Fruit fly (Drosophila melanogaster) whole organism, embryonic: Measurements from ENCODE around the gene CG16710.

Experiments
- Atf6 ChIP-seq: fragments of 200-800 bp; sonication (Bioruptor generic); IDR thresholded peaks from 2 replicates; pipeline ENCODE4 v1.3.6; 2022; ENCODE audit warnings: missing biosample characterization, missing genetic modification characterization
- CG1024 ChIP-seq: fragments of 200-800 bp; sonication (Bioruptor generic); IDR thresholded peaks from 2 replicates; pipeline ENCODE4 v1.3.6; 2022; ENCODE audit warnings: missing biosample characterization, missing genetic modification characterization
- CG10959 ChIP-seq: fragments of 200-800 bp; sonication (Bioruptor generic); IDR thresholded peaks from 2 replicates; pipeline ENCODE4 v1.3.6; 2022; ENCODE audit warnings: missing biosample characterization, missing genetic modification characterization
- CG11696 ChIP-seq: fragments of 200-800 bp; sonication (Bioruptor generic); IDR thresholded peaks from 2 replicates; pipeline ENCODE4 v1.3.6; 2022; ENCODE audit warnings: missing biosample characterization, missing genetic modification characterization
- CG14014 ChIP-seq: fragments of 200-800 bp; sonication (Bioruptor generic); IDR thresholded peaks from 2 replicates; pipeline ENCODE4 v1.3.6; 2022; ENCODE audit warnings: missing biosample characterization, missing genetic modification characterization
- CG15514 ChIP-seq: fragments of 200-800 bp; sonication (Bioruptor generic); optimal IDR thresholded peaks from 3 replicates; lab custom pipeline; 2017; ENCODE audit warnings: missing biosample characterization, missing genetic modification characterization, mild to moderate bottlenecking, moderate library complexity, missing genetic modification reagents
- CG1602 ChIP-seq: fragments of 200-800 bp; sonication (Bioruptor generic); optimal IDR thresholded peaks from 3 replicates; lab custom pipeline; 2016; ENCODE audit warnings: missing biosample characterization, missing genetic modification characterization
- CG1603 ChIP-seq: fragments of 200-800 bp; sonication (Bioruptor generic); optimal IDR thresholded peaks from 2 replicates; lab custom pipeline; 2019; ENCODE audit warnings: missing biosample characterization, mild to moderate bottlenecking, missing genetic modification characterization, moderate library complexity
- CG16779 ChIP-seq: fragments of 200-800 bp; sonication (Bioruptor generic); IDR thresholded peaks from 2 replicates; pipeline ENCODE4 v1.3.6; 2022; ENCODE audit warnings: missing biosample characterization, missing genetic modification characterization
- CG2875 ChIP-seq: fragments of 200-800 bp; sonication (Bioruptor generic); optimal IDR thresholded peaks from 2 replicates; lab custom pipeline; 2017; ENCODE audit warnings: missing biosample characterization, mild to moderate bottlenecking, missing genetic modification characterization, missing genetic modification reagents
- CG31224 ChIP-seq: fragments of 200-800 bp; sonication (Bioruptor generic); IDR thresholded peaks from 2 replicates; pipeline ENCODE4 v1.3.6; 2022; ENCODE audit warnings: missing biosample characterization, missing genetic modification characterization
- CG32767 ChIP-seq: fragments of 200-800 bp; sonication (Bioruptor generic); IDR thresholded peaks from 2 replicates; pipeline ENCODE4 v1.3.6; 2022; ENCODE audit warnings: missing biosample characterization, missing genetic modification characterization
- CG4328 ChIP-seq: fragments of 200-800 bp; sonication (Bioruptor generic); optimal IDR thresholded peaks from 3 replicates; lab custom pipeline; 2017; ENCODE audit warnings: missing biosample characterization, missing genetic modification reagents, missing genetic modification characterization
- CG43689 ChIP-seq: fragments of 200-800 bp; sonication (Bioruptor generic); IDR thresholded peaks from 2 replicates; pipeline ENCODE4 v1.3.6; 2022; ENCODE audit warnings: missing biosample characterization, missing genetic modification characterization
- CG4617 ChIP-seq: fragments of 200-800 bp; sonication (Bioruptor generic); optimal IDR thresholded peaks from 3 replicates; lab custom pipeline; 2016; ENCODE audit warnings: missing biosample characterization, missing genetic modification characterization, borderline replicate concordance
- CG7839 ChIP-seq: fragments of 200-800 bp; sonication (Bioruptor generic); optimal IDR thresholded peaks from 3 replicates; lab custom pipeline; 2018; ENCODE audit warnings: missing biosample characterization, mild to moderate bottlenecking, missing genetic modification characterization, moderate library complexity
- CG8388 ChIP-seq: fragments of 200-800 bp; sonication (Bioruptor generic); optimal IDR thresholded peaks from 2 replicates; lab custom pipeline; 2019; ENCODE audit warnings: missing biosample characterization, mild to moderate bottlenecking, missing genetic modification characterization, moderate library complexity
- CG8478 ChIP-seq: fragments of >200 bp; optimal IDR thresholded peaks from 2 replicates; lab custom pipeline; 2018
- CG9215 ChIP-seq: fragments of 200-800 bp; sonication (Bioruptor generic); IDR thresholded peaks from 2 replicates; pipeline ENCODE4 v1.3.6; 2022; ENCODE audit warnings: missing biosample characterization, missing genetic modification characterization
- Dad ChIP-seq: fragments of 200-800 bp; sonication (Bioruptor generic); optimal IDR thresholded peaks from 3 replicates; lab custom pipeline; 2016; ENCODE audit warnings: missing biosample characterization, missing genetic modification characterization
- Dip3 ChIP-seq: fragments of 200-800 bp; sonication (Bioruptor generic); optimal IDR thresholded peaks from 3 replicates; lab custom pipeline; 2016; ENCODE audit warnings: missing biosample characterization, missing genetic modification characterization
- ERR ChIP-seq: fragments of 200-800 bp; sonication (Bioruptor generic); optimal IDR thresholded peaks from 2 replicates; lab custom pipeline; 2016; ENCODE audit warnings: missing biosample characterization, missing genetic modification characterization
- Fer1 ChIP-seq: fragments of 200-800 bp; sonication (Bioruptor generic); optimal IDR thresholded peaks from 2 replicates; lab custom pipeline; 2017; ENCODE audit warnings: missing biosample characterization, mild to moderate bottlenecking, missing genetic modification characterization
- Max ChIP-seq: fragments of 200-800 bp; sonication (Bioruptor generic); optimal IDR thresholded peaks from 2 replicates; lab custom pipeline; 2016; ENCODE audit warnings: missing biosample characterization, mild to moderate bottlenecking, missing genetic modification characterization
- Myb ChIP-seq: fragments of 200-800 bp; sonication (Bioruptor generic); optimal IDR thresholded peaks from 2 replicates; lab custom pipeline; 2016; ENCODE audit warnings: missing biosample characterization, missing genetic modification characterization
- Poxn ChIP-seq: fragments of 200-800 bp; sonication (Bioruptor generic); IDR thresholded peaks from 2 replicates; pipeline ENCODE4 v1.3.6; 2022; ENCODE audit warnings: missing biosample characterization, missing genetic modification characterization
- Taf1 ChIP-seq: fragments of 200-800 bp; sonication (Bioruptor generic); IDR thresholded peaks from 2 replicates; pipeline ENCODE4 v1.3.6; 2022; ENCODE audit warnings: missing biosample characterization, missing genetic modification characterization
- Tbp ChIP-seq: fragments of >200 bp; optimal IDR thresholded peaks from 2 replicates; lab custom pipeline; 2018; ENCODE audit warnings: missing biosample characterization, missing genetic modification characterization
- Usf ChIP-seq: fragments of 200-800 bp; sonication (Bioruptor generic); optimal IDR thresholded peaks from 2 replicates; lab custom pipeline; 2017; ENCODE audit warnings: missing genotype, missing biosample characterization, missing genetic modification characterization
- bigmax ChIP-seq: fragments of 200-800 bp; sonication (Bioruptor generic); optimal IDR thresholded peaks from 2 replicates; lab custom pipeline; 2018; ENCODE audit warnings: missing biosample characterization, mild to moderate bottlenecking, missing genetic modification characterization
- cad ChIP-seq: fragments of >200 bp; optimal IDR thresholded peaks from 2 replicates; lab custom pipeline; 2017; ENCODE audit warnings: missing biosample characterization, missing genetic modification characterization
- cato ChIP-seq: fragments of 200-800 bp; sonication (Bioruptor generic); optimal IDR thresholded peaks from 2 replicates; lab custom pipeline; 2016; ENCODE audit warnings: missing biosample characterization, missing genetic modification characterization, borderline replicate concordance
- chinmo ChIP-seq: fragments of 200-800 bp; sonication (Bioruptor generic); IDR thresholded peaks from 4 replicates; pipeline ENCODE4 v1.3.6; 2022; ENCODE audit warnings: missing biosample characterization, missing genetic modification characterization; ENCODE audit not compliant: partially characterized antibody
- corto ChIP-seq: fragments of 200-800 bp; sonication (Bioruptor generic); optimal IDR thresholded peaks from 2 replicates; lab custom pipeline; 2016; ENCODE audit warnings: missing biosample characterization, mild to moderate bottlenecking, missing genetic modification characterization, moderate library complexity
- eyg ChIP-seq: fragments of 200-800 bp; sonication (Bioruptor generic); optimal IDR thresholded peaks from 3 replicates; lab custom pipeline; 2016; ENCODE audit warnings: missing biosample characterization, missing genetic modification characterization
- fu2 ChIP-seq: fragments of 200-800 bp; sonication (Bioruptor generic); optimal IDR thresholded peaks from 2 replicates; lab custom pipeline; 2016; ENCODE audit warnings: missing biosample characterization, missing genetic modification characterization
- gfzf ChIP-seq: fragments of 200-800 bp; sonication (Bioruptor generic); optimal IDR thresholded peaks from 2 replicates; lab custom pipeline; 2016; ENCODE audit warnings: missing biosample characterization, mild to moderate bottlenecking, missing genetic modification characterization, moderate library complexity
- jumu ChIP-seq: fragments of 200-800 bp; sonication (Bioruptor generic); optimal IDR thresholded peaks from 3 replicates; lab custom pipeline; 2016; ENCODE audit warnings: missing biosample characterization, missing genetic modification characterization
- klu ChIP-seq: fragments of 200-800 bp; sonication (Bioruptor generic); IDR thresholded peaks from 2 replicates; pipeline ENCODE4 v1.3.6; 2022; ENCODE audit warnings: missing biosample characterization, missing genetic modification characterization
- lmd ChIP-seq: fragments of 200-800 bp; sonication (Bioruptor generic); IDR thresholded peaks from 2 replicates; pipeline ENCODE4 v1.3.6; 2022; ENCODE audit warnings: missing biosample characterization, missing genetic modification characterization
- oc ChIP-seq: fragments of 200-800 bp; sonication (Bioruptor generic); optimal IDR thresholded peaks from 2 replicates; lab custom pipeline; 2018; ENCODE audit warnings: missing biosample characterization, mild to moderate bottlenecking, missing genetic modification characterization, moderate library complexity
- prd ChIP-seq, 3 experiments: fragments of >200 bp in 2 of 3; fragments of 200-800 bp in 1 of 3; sonication (Bioruptor generic) in 1 of 3; optimal IDR thresholded peaks in 2 of 3; IDR thresholded peaks in 1 of 3; 2 replicates in 2 of 3; 3 replicates in 1 of 3; pipeline versions ENCODE4 v1.3.6 to Lab custom; 2017 to 2022; ENCODE audit warnings: missing biosample characterization in 1 of 3, missing genetic modification characterization in 1 of 3
- pum ChIP-seq: fragments of 200-800 bp; sonication (Bioruptor generic); optimal IDR thresholded peaks from 2 replicates; lab custom pipeline; 2016; ENCODE audit warnings: missing biosample characterization, missing genetic modification characterization
- rib ChIP-seq: fragments of 200-800 bp; sonication (Bioruptor generic); IDR thresholded peaks from 2 replicates; pipeline ENCODE4 v1.3.6; 2022; ENCODE audit warnings: missing biosample characterization, missing genetic modification characterization
- ro ChIP-seq: fragments of 200-800 bp; sonication (Bioruptor generic); IDR thresholded peaks from 2 replicates; pipeline ENCODE4 v1.3.6; 2022; ENCODE audit warnings: missing biosample characterization, missing genetic modification characterization
- row ChIP-seq: fragments of 200-800 bp; sonication (Bioruptor generic); IDR thresholded peaks from 3 replicates; pipeline ENCODE4 v1.3.6; 2022; ENCODE audit warnings: missing biosample characterization, missing genetic modification characterization
- schlank ChIP-seq: fragments of 200-800 bp; sonication (Bioruptor generic); optimal IDR thresholded peaks from 2 replicates; lab custom pipeline; 2018; ENCODE audit warnings: missing biosample characterization, mild to moderate bottlenecking, missing genetic modification characterization
- sd ChIP-seq: fragments of 200-800 bp; sonication (Bioruptor generic); optimal IDR thresholded peaks from 3 replicates; lab custom pipeline; 2018; ENCODE audit warnings: missing biosample characterization, mild to moderate bottlenecking, missing genetic modification characterization, moderate library complexity
- sima ChIP-seq: fragments of 200-800 bp; sonication (Bioruptor generic); optimal IDR thresholded peaks from 2 replicates; lab custom pipeline; 2016; ENCODE audit warnings: missing biosample characterization, missing genetic modification characterization
- sqz ChIP-seq: fragments of 200-800 bp; sonication (Bioruptor generic); optimal IDR thresholded peaks from 3 replicates; lab custom pipeline; 2018; ENCODE audit warnings: missing biosample characterization, mild to moderate bottlenecking, missing genetic modification characterization
- ttk ChIP-seq: fragments of 200-800 bp; sonication (Bioruptor generic); IDR thresholded peaks from 2 replicates; pipeline ENCODE4 v2.1.2; 2022; ENCODE audit warnings: missing biosample characterization, missing genetic modification characterization
- twi ChIP-seq: fragments of 200-800 bp; optimal IDR thresholded peaks from 2 replicates; lab custom pipeline; 2019; ENCODE audit warnings: missing biosample characterization, mild to moderate bottlenecking, missing genetic modification characterization, moderate library complexity
- vvl ChIP-seq: fragments of 200-800 bp; sonication (Bioruptor generic); IDR thresholded peaks from 2 replicates; pipeline ENCODE4 v1.3.6; 2022; ENCODE audit warnings: missing biosample characterization, missing genetic modification characterization

The CG16710 gene

DNA sequence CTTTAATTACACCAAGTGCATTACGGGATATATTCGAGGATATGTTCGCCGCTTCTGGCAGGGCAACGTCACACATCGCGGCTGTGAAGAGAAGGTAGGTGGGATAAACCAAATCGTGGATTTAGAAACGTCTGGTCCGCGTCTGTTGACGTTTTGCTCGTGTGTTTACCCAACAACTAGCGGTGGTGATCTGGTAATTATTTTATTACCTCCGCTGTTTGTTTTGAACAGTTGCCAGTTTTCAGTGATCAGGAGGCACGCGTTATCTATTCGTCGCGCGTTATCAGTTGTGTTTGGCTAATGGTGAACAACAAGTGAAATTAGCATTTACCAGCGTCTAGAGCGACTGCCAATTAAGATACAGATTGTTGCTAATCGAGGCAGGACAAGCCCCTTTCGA lies 46.8 kb downstream of the CG16710 start (continued):
- TF ChIP-seq Dad (GFP tag; lab: Kevin White, UChicago), result no peak
- TF ChIP-seq CG31224 (GFP tag; lab: Robert Waterston, UW), result no peak
- TF ChIP-seq fu2 (GFP tag; lab: Kevin White, UChicago), result no peak
- TF ChIP-seq pum (GFP tag; lab: Kevin White, UChicago), result no peak
- no peak for TF ChIP-seq Poxn (GFP tag; lab: Robert Waterston, UW)
- TF ChIP-seq klu (GFP tag; lab: Robert Waterston, UW), result no peak
- TF ChIP-seq prd (optimal IDR thresholded peaks at IDR 0.05; lab: Kevin White, UChicago), result no peak
- no peak for TF ChIP-seq prd (GFP tag; IDR thresholded peaks at IDR 0.05; lab: Robert Waterston, UW)
- TF ChIP-seq Taf1 (GFP tag; lab: Robert Waterston, UW), result no peak
- TF ChIP-seq chinmo (GFP tag; lab: Robert Waterston, UW), result 0 out of 4 replicates have a peak, but pooled peaks have one; percentile 17
- TF ChIP-seq Usf (GFP tag; lab: Kevin White, UChicago), result no peak
- no peak for TF ChIP-seq jumu
- TF ChIP-seq Max (GFP tag; lab: Kevin White, UChicago), result no peak
- no peak for TF ChIP-seq CG9215 (GFP tag; lab: Robert Waterston, UW)
- no peak for TF ChIP-seq cad (GFP tag; lab: Kevin White, UChicago)
- TF ChIP-seq CG2875 (GFP tag; lab: Kevin White, UChicago), result no peak
- TF ChIP-seq CG8388, result no peak
- no peak for TF ChIP-seq CG11696 (GFP tag; lab: Robert Waterston, UW)
- TF ChIP-seq sima (GFP tag; lab: Kevin White, UChicago), result no peak
- no peak for TF ChIP-seq CG16779 (GFP tag; lab: Robert Waterston, UW)
- TF ChIP-seq cato (GFP tag; lab: Kevin White, UChicago), result no peak
- peak; percentile 7 for TF ChIP-seq ERR
- TF ChIP-seq twi (tag; lab: Kevin White, UChicago), result peak; percentile 75
- no peak for TF ChIP-seq row (GFP tag; lab: Robert Waterston, UW)
- TF ChIP-seq Myb (GFP tag; lab: Kevin White, UChicago), result no peak
- TF ChIP-seq CG15514, result peak; percentile 62
- no peak for TF ChIP-seq CG32767 (GFP tag; lab: Robert Waterston, UW)
- no peak for TF ChIP-seq corto (GFP tag; lab: Kevin White, UChicago)
- no peak for TF ChIP-seq CG1024 (GFP tag; lab: Robert Waterston, UW)
- no peak for TF ChIP-seq ttk (GFP tag; lab: Robert Waterston, UW)
- no peak for TF ChIP-seq bigmax (GFP tag; lab: Kevin White, UChicago)
- peak; percentile 75 for TF ChIP-seq schlank (tag; lab: Kevin White, UChicago)
- no peak for TF ChIP-seq ro (GFP tag; lab: Robert Waterston, UW)
- TF ChIP-seq CG1602 (GFP tag; lab: Kevin White, UChicago), result no peak
- peak; percentile 82 for TF ChIP-seq Fer1
- TF ChIP-seq lmd (GFP tag; lab: Robert Waterston, UW), result no peak
- TF ChIP-seq CG14014 (GFP tag; lab: Robert Waterston, UW), result no peak; the same call in 1 of the 2 replicates
- TF ChIP-seq CG1603 (tag; lab: Kevin White, UChicago), result peak; percentile 9
- no peak for TF ChIP-seq Tbp (GFP tag; lab: Kevin White, UChicago)
- peak; percentile 10 for TF ChIP-seq sqz (GFP tag; lab: Kevin White, UChicago)
- no peak for TF ChIP-seq CG7839 (tag; lab: Kevin White, UChicago)
- TF ChIP-seq rib (GFP tag; lab: Robert Waterston, UW), result peak; percentile 68; the same call in 1 of the 2 replicates
- TF ChIP-seq CG43689 (GFP tag; lab: Robert Waterston, UW), result no peak
- no peak for TF ChIP-seq sd (tag; lab: Kevin White, UChicago)
- no peak for TF ChIP-seq CG4617 (GFP tag; lab: Kevin White, UChicago)
- TF ChIP-seq vvl (GFP tag; lab: Robert Waterston, UW), result no peak
- TF ChIP-seq Atf6 (GFP tag; lab: Robert Waterston, UW), result peak; percentile 70; the same call in 1 of the 2 replicates
- peak; percentile 35 for TF ChIP-seq eyg (GFP tag; lab: Kevin White, UChicago)
- TF ChIP-seq CG4328 (GFP tag; lab: Kevin White, UChicago), result peak; percentile 54
- TF ChIP-seq oc, result no peak
- no peak for TF ChIP-seq Dip3 (GFP tag; lab: Kevin White, UChicago)
- no peak for TF ChIP-seq gfzf (GFP tag; lab: Kevin White, UChicago)
- no peak for TF ChIP-seq CG10959 (GFP tag; lab: Robert Waterston, UW)
- TF ChIP-seq CG8478 (lab: Kevin White, UChicago), result no peak
